Worm (Caenorhabditis elegans) whole organism, L4 larva: ENCODE data around the gene cah-4.

Source experiments
- D1046.2 ChIP-seq: fragments of 200-800 bp; sonication (Bioruptor generic); IDR thresholded peaks from 2 replicates; pipeline ENCODE4 v1.3.6; 2022; ENCODE audit warnings: missing genetic modification characterization, missing compliant biosample characterization
- T20F7.1 ChIP-seq: fragments of 200-800 bp; sonication (Bioruptor generic); optimal IDR thresholded peaks from 2 replicates; lab custom pipeline; 2018; ENCODE audit warnings: mild to moderate bottlenecking, missing genetic modification characterization, missing compliant biosample characterization
- Y48G9A.11 ChIP-seq: fragments of 200-800 bp; sonication (Bioruptor generic); IDR thresholded peaks from 2 replicates; pipeline ENCODE4 v1.3.6; 2022; ENCODE audit warnings: missing genetic modification reagents, missing genetic modification characterization, missing compliant biosample characterization
- ZK337.2 ChIP-seq: fragments of 200-800 bp; sonication (Bioruptor generic); IDR thresholded peaks from 2 replicates; pipeline ENCODE4 v1.3.6; 2022; ENCODE audit warnings: missing genetic modification reagents, missing genetic modification characterization, missing compliant biosample characterization
- aha-1 ChIP-seq: fragments of 150-350 bp; peaks from one replicate; lab custom pipeline; 2014; ENCODE audit warnings: missing biosample characterization, missing genetic modification characterization
- arid-1 ChIP-seq: fragments of 200-800 bp; sonication (Bioruptor generic); conservative IDR thresholded peaks from 2 replicates; pipeline ENCODE4 v1.3.6; 2022; ENCODE audit warnings: missing genetic modification reagents, missing genetic modification characterization, missing compliant biosample characterization
- attf-4 ChIP-seq: sonication (generic microtip); optimal IDR thresholded peaks from 3 replicates; lab custom pipeline; 2017; ENCODE audit warnings: missing biosample characterization, missing genetic modification characterization
- ces-1 ChIP-seq: fragments of 150-350 bp; sonication (generic microtip); optimal IDR thresholded peaks from 4 replicates; lab custom pipeline; 2014; ENCODE audit warnings: missing biosample characterization, missing genetic modification reagents, missing genetic modification characterization
- cey-2 ChIP-seq: sonication (generic microtip); optimal IDR thresholded peaks from 3 replicates; lab custom pipeline; 2017; ENCODE audit warnings: missing genetic modification characterization, mild to moderate bottlenecking, missing compliant biosample characterization, antibody characterized with exemption, borderline replicate concordance; ENCODE audit not compliant: insufficient read depth
- ctbp-1 ChIP-seq: fragments of 200-800 bp; sonication (Bioruptor generic); IDR thresholded peaks from 2 replicates; pipeline ENCODE4 v1.3.6; 2022; ENCODE audit warnings: missing genetic modification reagents, missing genetic modification characterization, missing compliant biosample characterization
- daf-12 ChIP-seq: fragments of 150-350 bp; optimal IDR thresholded peaks from 2 replicates; lab custom pipeline; 2014; ENCODE audit warnings: missing biosample characterization, missing genetic modification reagents, missing genetic modification characterization
- daf-16 ChIP-seq, 3 experiments: sonication (generic microtip); optimal IDR thresholded peaks; 2 replicates each; lab custom pipeline; 2016 to 2017; ENCODE audit warnings: missing genetic modification characterization in 3 of 3, missing genetic modification reagents in 3 of 3, mild to moderate bottlenecking in 2 of 3, missing compliant biosample characterization in 2 of 3, missing biosample characterization in 1 of 3, moderate library complexity in 1 of 3
- daf-19 ChIP-seq: fragments of 200-800 bp; sonication (Bioruptor generic); conservative IDR thresholded peaks from 2 replicates; pipeline ENCODE4 v1.3.6; 2022; ENCODE audit warnings: missing genetic modification characterization, missing compliant biosample characterization
- dmd-6 ChIP-seq: fragments of 200-800 bp; sonication (Bioruptor generic); IDR thresholded peaks from 2 replicates; pipeline ENCODE4 v1.3.6; 2022; ENCODE audit warnings: missing genetic modification reagents, missing genetic modification characterization, missing compliant biosample characterization
- dpl-1 ChIP-seq: fragments of 150-350 bp; optimal IDR thresholded peaks from 2 replicates; lab custom pipeline; 2014; ENCODE audit warnings: missing biosample characterization, missing genetic modification reagents, missing genetic modification characterization
- egl-27 ChIP-seq: sonication (generic microtip); optimal IDR thresholded peaks from 3 replicates; lab custom pipeline; 2017; ENCODE audit warnings: missing biosample characterization, missing genetic modification reagents, missing genetic modification characterization
- hlh-11 ChIP-seq: fragments of 200-800 bp; sonication (Bioruptor generic); optimal IDR thresholded peaks from 2 replicates; lab custom pipeline; 2018; ENCODE audit warnings: mild to moderate bottlenecking, missing genetic modification characterization, missing compliant biosample characterization
- lim-7 ChIP-seq: fragments of 200-800 bp; sonication (Bioruptor generic); IDR thresholded peaks from 2 replicates; pipeline ENCODE4 v1.3.6; 2022; ENCODE audit warnings: missing genetic modification characterization, missing compliant biosample characterization
- lin-13 ChIP-seq: fragments of 150-350 bp; optimal IDR thresholded peaks from 2 replicates; lab custom pipeline; 2014; ENCODE audit warnings: missing biosample characterization, missing genetic modification reagents, missing genetic modification characterization
- lin-29 ChIP-seq: fragments of 200-800 bp; sonication (Bioruptor generic); IDR thresholded peaks from 2 replicates; pipeline ENCODE4 v1.3.6; 2022; ENCODE audit warnings: missing genetic modification reagents, missing genetic modification characterization, missing compliant biosample characterization
- lin-38 ChIP-seq: fragments of 200-800 bp; sonication (Bioruptor generic); IDR thresholded peaks from 2 replicates; pipeline ENCODE4 v1.3.6; 2022; ENCODE audit warnings: missing genetic modification reagents, missing genetic modification characterization, missing compliant biosample characterization
- lsy-2 ChIP-seq, 2 experiments: fragments of 150-350 bp in 1 of 2; sonication (generic microtip) in 1 of 2; optimal IDR thresholded peaks; 2 replicates each; lab custom pipeline; 2014 to 2017; ENCODE audit warnings: missing biosample characterization in 2 of 2, missing genetic modification characterization in 2 of 2
- madf-5 ChIP-seq, 2 experiments: fragments of 200-800 bp; sonication (Bioruptor generic); IDR thresholded peaks; 2 replicates each; pipeline ENCODE4 v1.3.6; 2022; ENCODE audit warnings: missing compliant biosample characterization in 2 of 2, missing genetic modification characterization in 2 of 2
- mdl-1 ChIP-seq, 2 experiments: fragments of 150-350 bp in 1 of 2; sonication (generic microtip) in 1 of 2; optimal IDR thresholded peaks; 2 replicates each; lab custom pipeline; 2014 to 2017; ENCODE audit warnings: missing biosample characterization in 2 of 2, missing genetic modification characterization in 2 of 2
- mep-1 ChIP-seq: fragments of 150-350 bp; sonication (generic microtip); optimal IDR thresholded peaks from 3 replicates; lab custom pipeline; 2014; ENCODE audit warnings: missing biosample characterization, missing genetic modification characterization
- mes-2 ChIP-seq: sonication (generic microtip); optimal IDR thresholded peaks from 2 replicates; lab custom pipeline; 2016; ENCODE audit warnings: missing genotype, mild to moderate bottlenecking, missing genetic modification characterization, missing compliant biosample characterization; ENCODE audit not compliant: poor library complexity, severe bottlenecking
- mxl-2 ChIP-seq: fragments of 200-800 bp; sonication (Bioruptor generic); conservative IDR thresholded peaks from 2 replicates; pipeline ENCODE4 v1.3.6; 2022; ENCODE audit warnings: missing genetic modification reagents, missing genetic modification characterization, missing compliant biosample characterization
- nhr-10 ChIP-seq: fragments of 150-350 bp; optimal IDR thresholded peaks from 2 replicates; lab custom pipeline; 2014; ENCODE audit warnings: missing biosample characterization, missing genetic modification characterization
- nhr-102 ChIP-seq: sonication (generic microtip); optimal IDR thresholded peaks from 2 replicates; lab custom pipeline; 2016; ENCODE audit warnings: mild to moderate bottlenecking, missing genetic modification characterization, moderate library complexity, missing compliant biosample characterization
- nhr-11 ChIP-seq: fragments of 150-350 bp; optimal IDR thresholded peaks from 2 replicates; lab custom pipeline; 2014; ENCODE audit warnings: missing biosample characterization, missing genetic modification characterization
- nhr-25 ChIP-seq: sonication (generic microtip); optimal IDR thresholded peaks from 2 replicates; lab custom pipeline; 2017; ENCODE audit warnings: missing genetic modification characterization, mild to moderate bottlenecking, missing compliant biosample characterization, antibody characterized with exemption, moderate library complexity, borderline replicate concordance; ENCODE audit not compliant: insufficient read depth
- nhr-28 ChIP-seq: fragments of 150-350 bp; optimal IDR thresholded peaks from 2 replicates; lab custom pipeline; 2014; ENCODE audit warnings: missing biosample characterization, missing genetic modification characterization
- nhr-41 ChIP-seq: fragments of 200-800 bp; sonication (Bioruptor generic); IDR thresholded peaks from 2 replicates; pipeline ENCODE4 v1.3.6; 2022; ENCODE audit warnings: missing genetic modification reagents, missing genetic modification characterization, missing compliant biosample characterization
- nhr-42 ChIP-seq: fragments of 200-800 bp; sonication (Bioruptor generic); IDR thresholded peaks from 2 replicates; pipeline ENCODE4 v1.3.6; 2022; ENCODE audit warnings: missing genetic modification characterization, missing compliant biosample characterization
- nhr-48 ChIP-seq: sonication (generic microtip); optimal IDR thresholded peaks from 2 replicates; lab custom pipeline; 2016; ENCODE audit warnings: mild to moderate bottlenecking, missing genetic modification characterization, missing compliant biosample characterization
- nhr-76 ChIP-seq: fragments of 150-350 bp; optimal IDR thresholded peaks from 2 replicates; lab custom pipeline; 2014; ENCODE audit warnings: missing biosample characterization, missing genetic modification characterization
- pha-4 ChIP-seq, 2 experiments: fragments of 150-350 bp in 1 of 2; fragments of 200-800 bp in 1 of 2; sonication (Bioruptor generic) in 1 of 2; IDR thresholded peaks in 1 of 2; optimal IDR thresholded peaks in 1 of 2; 2 replicates each; pipeline versions ENCODE4 v1.3.6 to Lab custom; 2014 to 2022; ENCODE audit warnings: missing genetic modification characterization in 2 of 2, missing genetic modification reagents in 2 of 2, missing biosample characterization in 1 of 2, missing compliant biosample characterization in 1 of 2
- php-3 ChIP-seq: fragments of 200-800 bp; sonication (Bioruptor generic); IDR thresholded peaks from 2 replicates; pipeline ENCODE4 v1.3.6; 2022; ENCODE audit warnings: missing genetic modification reagents, missing genetic modification characterization, missing compliant biosample characterization
- pqm-1 ChIP-seq: sonication (generic microtip); optimal IDR thresholded peaks from 2 replicates; lab custom pipeline; 2017; ENCODE audit warnings: missing biosample characterization, missing genetic modification characterization
- rbr-2 ChIP-seq: sonication (generic microtip); optimal IDR thresholded peaks from 2 replicates; lab custom pipeline; 2016; ENCODE audit warnings: missing genotype, missing genetic modification characterization, missing compliant biosample characterization
- saeg-2 ChIP-seq: fragments of 200-800 bp; sonication (Bioruptor generic); IDR thresholded peaks from 2 replicates; pipeline ENCODE4 v1.3.6; 2022; ENCODE audit warnings: missing genetic modification reagents, missing genetic modification characterization, missing compliant biosample characterization
- sdz-12 ChIP-seq: fragments of 200-800 bp; sonication (Bioruptor generic); optimal IDR thresholded peaks from 2 replicates; lab custom pipeline; 2018; ENCODE audit warnings: mild to moderate bottlenecking, missing genetic modification characterization, missing compliant biosample characterization
- set-16 ChIP-seq: fragments of 200-800 bp; sonication (Bioruptor generic); IDR thresholded peaks from 2 replicates; pipeline ENCODE4 v1.3.6; 2022; ENCODE audit warnings: missing genetic modification reagents, missing genetic modification characterization, missing compliant biosample characterization
- snpc-4 ChIP-seq: fragments of 150-350 bp; optimal IDR thresholded peaks from 2 replicates; lab custom pipeline; 2014; ENCODE audit warnings: missing biosample characterization, missing genetic modification characterization
- tra-1 ChIP-seq: fragments of 200-800 bp; sonication (Bioruptor generic); IDR thresholded peaks from 2 replicates; pipeline ENCODE4 v1.3.6; 2022; ENCODE audit warnings: missing genetic modification reagents, missing genetic modification characterization, missing compliant biosample characterization
- zfp-2 ChIP-seq: sonication (generic microtip); optimal IDR thresholded peaks from 2 replicates; lab custom pipeline; 2016; ENCODE audit warnings: mild to moderate bottlenecking, missing genetic modification characterization, missing compliant biosample characterization
- zip-2 ChIP-seq: fragments of 150-350 bp; optimal IDR thresholded peaks from 2 replicates; lab custom pipeline; 2014; ENCODE audit warnings: missing biosample characterization, missing genetic modification characterization

The cah-4 gene

ce11 chrX:13527347-13528092 is 14.9 kb upstream of the cah-4 start, which contains the start of gene pab-2 (continued):
- TF ChIP-seq arid-1 (GFP tag; lab: Robert Waterston, UW): 0 out of 2 replicates have a peak, but pooled peaks have one; percentile 42
- peak; percentile 79 for TF ChIP-seq nhr-11
- TF ChIP-seq php-3 (GFP tag; lab: Robert Waterston, UW): peak; percentile 85
- TF ChIP-seq nhr-25 (tag; lab: Kevin White, UChicago): peak; percentile 51
- TF ChIP-seq ces-1 (GFP tag; lab: Kevin White, UChicago): no peak
- TF ChIP-seq daf-19: no peak
- no peak for TF ChIP-seq lin-29 (GFP tag; lab: Robert Waterston, UW)
- TF ChIP-seq lin-13: peak; percentile 41
- TF ChIP-seq aha-1 (tag; lab: Kevin White, UChicago): peak; percentile 99
- peak; percentile 89 for TF ChIP-seq saeg-2 (GFP tag; lab: Robert Waterston, UW)
- no peak for TF ChIP-seq ZK337.2 (GFP tag; lab: Robert Waterston, UW)
- TF ChIP-seq daf-16 (GFP tag; optimal IDR thresholded peaks at IDR 0.05; lab: Kevin White, UChicago): peak in 1 of 2 experiments; percentile 39
- TF ChIP-seq daf-16 (tag; optimal IDR thresholded peaks at IDR 0.05; lab: Kevin White, UChicago): peak; percentile 83
- TF ChIP-seq nhr-76 (tag; lab: Kevin White, UChicago): no peak
- TF ChIP-seq T20F7.1: peak; percentile 46
- TF ChIP-seq pha-4 (GFP tag; IDR thresholded peaks at IDR 0.05; lab: Robert Waterston, UW): peak; percentile 49; the same call in 1 of the 2 replicates
- no peak for TF ChIP-seq pha-4 (tag; optimal IDR thresholded peaks at IDR 0.05; lab: Kevin White, UChicago)
- TF ChIP-seq zip-2 (tag; lab: Kevin White, UChicago): peak; percentile 92
- TF ChIP-seq dmd-6 (GFP tag; lab: Robert Waterston, UW): peak; percentile 91
- TF ChIP-seq ctbp-1: peak; percentile 68
- TF ChIP-seq cey-2 (tag; lab: Kevin White, UChicago): peak; percentile 16
- TF ChIP-seq lsy-2 (tag; optimal IDR thresholded peaks at IDR 0.05; lab: Kevin White, UChicago): peak; percentile 43 to 82
- peak; percentile 98 for TF ChIP-seq hlh-11
- peak; percentile 88 for TF ChIP-seq mep-1 (tag; lab: Kevin White, UChicago)
- 0 out of 2 replicates have a peak, but pooled peaks have one; percentile 34 for TF ChIP-seq nhr-42
- peak; percentile 92 for TF ChIP-seq nhr-48
- no peak for TF ChIP-seq egl-27 (tag; lab: Kevin White, UChicago)
- no peak for TF ChIP-seq snpc-4 (tag; lab: Kevin White, UChicago)
- TF ChIP-seq lim-7: 0 out of 2 replicates have a peak, but pooled peaks have one; percentile 53
- TF ChIP-seq nhr-10: peak; percentile 38
- TF ChIP-seq tra-1 (GFP tag; lab: Robert Waterston, UW): peak; percentile 85
- TF ChIP-seq lin-38 (GFP tag; lab: Robert Waterston, UW): peak; percentile 58
- TF ChIP-seq set-16 (GFP tag; lab: Robert Waterston, UW): peak; percentile 81
- peak; percentile 59 for TF ChIP-seq mes-2 (tag; lab: Kevin White, UChicago)
- no peak for TF ChIP-seq madf-5 (GFP tag; IDR thresholded peaks at IDR 0.05; lab: Robert Waterston, UW)
- TF ChIP-seq Y48G9A.11 (GFP tag; lab: Robert Waterston, UW): no peak
- peak; percentile 16 for TF ChIP-seq dpl-1 (GFP tag; lab: Kevin White, UChicago)
- peak; percentile 29 for TF ChIP-seq pqm-1
- TF ChIP-seq nhr-41: peak; percentile 77; the same call in 1 of the 2 replicates
- TF ChIP-seq mxl-2 (GFP tag; lab: Robert Waterston, UW): 0 out of 2 replicates have a peak, but pooled peaks have one; percentile 61
- TF ChIP-seq D1046.2 (GFP tag; lab: Robert Waterston, UW): 0 out of 2 replicates have a peak, but pooled peaks have one; percentile 54
- no peak for TF ChIP-seq zfp-2 (tag; lab: Kevin White, UChicago)
- TF ChIP-seq nhr-102: peak; percentile 92
- TF ChIP-seq attf-4: no peak
- TF ChIP-seq daf-12 (tag; lab: Kevin White, UChicago): no peak
- peak; percentile 87 for TF ChIP-seq rbr-2 (tag; lab: Kevin White, UChicago)
- no peak for TF ChIP-seq sdz-12 (GFP tag; lab: Kevin White, UChicago)
- peak; percentile 70 to 87 for TF ChIP-seq mdl-1 (tag; optimal IDR thresholded peaks at IDR 0.05; lab: Kevin White, UChicago)
- TF ChIP-seq nhr-28: peak; percentile 87
